Fruit fly (Drosophila melanogaster) whole organism, pupa: ENCODE data around the gene ng3.
A peak's percentile ranks its signal among the peaks of the same experiment; 100 is the strongest.

Experiments used
- CG10348 ChIP-seq: fragments of 200-800 bp; sonication (Bioruptor generic); IDR thresholded peaks from 2 replicates; pipeline ENCODE4 v1.3.6; 2022; ENCODE audit warnings: missing biosample characterization, missing genetic modification characterization
- CG12605 ChIP-seq: fragments of 200-800 bp; sonication (Bioruptor generic); IDR thresholded peaks from 2 replicates; pipeline ENCODE4 v1.3.6; 2022; ENCODE audit warnings: missing biosample characterization, missing genetic modification characterization
- CG13204 ChIP-seq: fragments of 200-800 bp; sonication (Bioruptor generic); optimal IDR thresholded peaks from 2 replicates; lab custom pipeline; 2018; ENCODE audit warnings: missing biosample characterization, mild to moderate bottlenecking, missing genetic modification characterization, moderate library complexity
- CG14655 ChIP-seq: fragments of 200-800 bp; sonication (Bioruptor generic); optimal IDR thresholded peaks from 3 replicates; lab custom pipeline; 2017; ENCODE audit warnings: mild to moderate bottlenecking, missing biosample characterization, missing genetic modification reagents, missing genetic modification characterization
- CG15710 ChIP-seq: fragments of 200-800 bp; sonication (Bioruptor generic); optimal IDR thresholded peaks from 2 replicates; lab custom pipeline; 2018; ENCODE audit warnings: missing biosample characterization, mild to moderate bottlenecking, missing genetic modification characterization, moderate library complexity
- CG17806 ChIP-seq: fragments of 200-800 bp; sonication (Bioruptor generic); optimal IDR thresholded peaks from 2 replicates; lab custom pipeline; 2018; ENCODE audit warnings: missing biosample characterization, mild to moderate bottlenecking, missing genetic modification characterization, moderate library complexity
- CG32121 ChIP-seq: fragments of 200-800 bp; sonication (Bioruptor generic); IDR thresholded peaks from 2 replicates; pipeline ENCODE4 v1.3.6; 2022; ENCODE audit warnings: missing biosample characterization, missing genetic modification characterization
- CG34367 ChIP-seq: fragments of 200-800 bp; sonication (Bioruptor generic); optimal IDR thresholded peaks from 2 replicates; lab custom pipeline; 2018; ENCODE audit warnings: missing biosample characterization, mild to moderate bottlenecking, missing genetic modification characterization
- CG4496 ChIP-seq: fragments of 200-800 bp; sonication (Bioruptor generic); IDR thresholded peaks from 3 replicates; pipeline ENCODE4 v1.3.6; 2022; ENCODE audit warnings: missing biosample characterization, missing genetic modification characterization
- CG8159 ChIP-seq: fragments of 200-800 bp; sonication (Bioruptor generic); optimal IDR thresholded peaks from 3 replicates; lab custom pipeline; 2018; ENCODE audit warnings: missing biosample characterization, mild to moderate bottlenecking, missing genetic modification characterization, moderate library complexity
- CG8301 ChIP-seq: fragments of 200-800 bp; sonication (Bioruptor generic); optimal IDR thresholded peaks from 2 replicates; lab custom pipeline; 2018; ENCODE audit warnings: missing biosample characterization, mild to moderate bottlenecking, missing genetic modification characterization
- CG9948 ChIP-seq: fragments of 200-800 bp; sonication (Bioruptor generic); optimal IDR thresholded peaks from 2 replicates; lab custom pipeline; 2018; ENCODE audit warnings: missing biosample characterization, mild to moderate bottlenecking, missing genetic modification characterization, moderate library complexity
- D1 ChIP-seq: fragments of 200-800 bp; sonication (Bioruptor generic); optimal IDR thresholded peaks from 2 replicates; lab custom pipeline; 2018; ENCODE audit warnings: missing biosample characterization, mild to moderate bottlenecking, missing genetic modification characterization, moderate library complexity
- EcR ChIP-seq: fragments of 200-800 bp; sonication (Bioruptor generic); optimal IDR thresholded peaks from 3 replicates; lab custom pipeline; 2019; ENCODE audit warnings: missing biosample characterization, missing genetic modification characterization, mild to moderate bottlenecking, moderate library complexity, missing genetic modification reagents
- Ets98B ChIP-seq: fragments of 200-800 bp; sonication (Bioruptor generic); IDR thresholded peaks from 2 replicates; pipeline ENCODE4 v1.3.6; 2022; ENCODE audit warnings: missing biosample characterization, missing genetic modification characterization
- Pif1A ChIP-seq: fragments of 200-800 bp; sonication (Bioruptor generic); optimal IDR thresholded peaks from 3 replicates; lab custom pipeline; 2016; ENCODE audit warnings: missing biosample characterization, missing genetic modification characterization
- Pif1B ChIP-seq: fragments of 200-800 bp; sonication (Bioruptor generic); optimal IDR thresholded peaks from 3 replicates; lab custom pipeline; 2016; ENCODE audit warnings: missing biosample characterization, missing genetic modification characterization
- Snoo ChIP-seq: fragments of 200-800 bp; sonication (Bioruptor generic); optimal IDR thresholded peaks from 3 replicates; lab custom pipeline; 2017; ENCODE audit warnings: missing biosample characterization, mild to moderate bottlenecking, missing genetic modification characterization, inconsistent platforms
- fd96Ca ChIP-seq: fragments of 200-800 bp; sonication (Bioruptor generic); IDR thresholded peaks from 3 replicates; pipeline ENCODE4 v1.3.6; 2022; ENCODE audit warnings: missing biosample characterization, missing genetic modification characterization
- gl ChIP-seq: fragments of 200-800 bp; sonication (Bioruptor generic); optimal IDR thresholded peaks from 2 replicates; lab custom pipeline; 2018; ENCODE audit warnings: missing biosample characterization, mild to moderate bottlenecking, missing genetic modification characterization
- rn ChIP-seq: fragments of 200-800 bp; sonication (Bioruptor generic); IDR thresholded peaks from 2 replicates; pipeline ENCODE4 v1.3.6; 2022; ENCODE audit warnings: missing biosample characterization, missing genetic modification characterization

Gene ng3

DNA sequence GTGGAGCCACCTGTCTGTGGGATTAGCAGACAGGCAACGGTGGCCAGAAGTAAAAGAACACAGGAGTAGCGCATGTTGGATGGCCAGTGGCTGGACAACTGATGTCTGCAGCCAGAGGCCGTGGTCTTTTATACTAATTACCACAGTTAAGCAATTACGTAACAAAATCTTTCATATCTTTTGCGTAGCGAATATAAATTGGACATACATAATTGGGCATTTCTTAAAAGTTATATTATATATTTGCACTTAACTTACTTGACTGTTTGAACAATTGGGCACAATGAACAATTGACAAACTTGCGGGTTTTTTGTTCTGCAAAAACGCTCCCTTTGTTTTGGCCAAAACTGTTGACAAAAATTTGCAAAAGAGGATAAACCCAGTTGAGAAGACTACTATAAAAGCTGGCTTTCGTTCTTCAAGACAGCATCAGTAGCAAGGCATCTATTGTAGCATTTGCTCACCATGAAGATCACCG lies at the start of gene ng3, which contains the start of gene ng1:
Gene ng3 (minus strand): TSS at position 101 of the 479 bp plus-strand sequence.
Gene ng1 (plus strand): TSS at position 429 of the 479 bp plus-strand sequence.
- TF ChIP-seq Snoo (tag; lab: Kevin White, UChicago), result no peak
- no peak for TF ChIP-seq Ets98B
- TF ChIP-seq CG17806 (tag; lab: Kevin White, UChicago), result no peak
- TF ChIP-seq gl, result no peak
- no peak for TF ChIP-seq CG4496
- TF ChIP-seq rn (GFP tag; lab: Robert Waterston, UW), result no peak
- TF ChIP-seq CG8301 (tag; lab: Kevin White, UChicago), result no peak
- TF ChIP-seq CG13204, result no peak
- no peak for TF ChIP-seq CG10348 (GFP tag; lab: Robert Waterston, UW)
- no peak for TF ChIP-seq CG8159 (tag; lab: Kevin White, UChicago)
- TF ChIP-seq CG9948 (tag; lab: Kevin White, UChicago), result no peak
- TF ChIP-seq fd96Ca (GFP tag; lab: Robert Waterston, UW), result no peak
- no peak for TF ChIP-seq CG34367
- TF ChIP-seq Pif1A (GFP tag; lab: Kevin White, UChicago), result no peak
- no peak for TF ChIP-seq CG14655
- no peak for TF ChIP-seq CG15710 (tag; lab: Kevin White, UChicago)
- no peak for TF ChIP-seq D1
- TF ChIP-seq Pif1B (GFP tag; lab: Kevin White, UChicago), result no peak
- TF ChIP-seq, all 21 proteins: peak for 0

DNA sequence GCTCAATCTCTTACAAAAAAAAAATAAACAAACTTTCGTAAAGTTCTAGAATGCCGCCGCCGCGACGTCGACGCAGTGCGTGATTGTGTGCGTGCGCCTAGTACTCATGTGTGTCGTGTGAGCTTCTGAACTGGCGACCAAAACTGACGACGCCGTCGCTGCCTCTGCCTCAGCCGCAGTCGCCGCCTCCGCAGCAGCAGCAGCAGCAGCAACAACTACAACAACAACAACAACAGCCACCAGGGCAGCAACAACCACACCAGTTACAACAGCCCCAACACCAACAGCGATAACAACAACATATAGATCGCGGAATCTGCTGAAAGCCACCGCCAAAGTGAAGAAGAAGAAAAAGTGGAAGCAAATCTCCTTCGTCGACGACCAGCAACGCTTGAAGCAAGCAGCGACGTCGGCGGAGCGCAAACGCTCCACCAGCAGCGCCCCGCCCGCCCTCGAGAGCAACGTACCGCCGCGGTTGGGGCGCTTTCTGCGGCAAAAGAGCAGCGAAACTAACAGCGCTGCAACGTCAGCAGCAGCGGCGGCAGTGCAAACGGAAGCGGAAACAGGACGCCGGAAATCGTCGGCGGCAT lies 49.3 kb upstream of the ng3 start:
- TF ChIP-seq CG10348 (GFP tag; lab: Robert Waterston, UW), result no peak
- peak; percentile 56 for TF ChIP-seq CG13204
- TF ChIP-seq, all 21 proteins: peak for 1

DNA sequence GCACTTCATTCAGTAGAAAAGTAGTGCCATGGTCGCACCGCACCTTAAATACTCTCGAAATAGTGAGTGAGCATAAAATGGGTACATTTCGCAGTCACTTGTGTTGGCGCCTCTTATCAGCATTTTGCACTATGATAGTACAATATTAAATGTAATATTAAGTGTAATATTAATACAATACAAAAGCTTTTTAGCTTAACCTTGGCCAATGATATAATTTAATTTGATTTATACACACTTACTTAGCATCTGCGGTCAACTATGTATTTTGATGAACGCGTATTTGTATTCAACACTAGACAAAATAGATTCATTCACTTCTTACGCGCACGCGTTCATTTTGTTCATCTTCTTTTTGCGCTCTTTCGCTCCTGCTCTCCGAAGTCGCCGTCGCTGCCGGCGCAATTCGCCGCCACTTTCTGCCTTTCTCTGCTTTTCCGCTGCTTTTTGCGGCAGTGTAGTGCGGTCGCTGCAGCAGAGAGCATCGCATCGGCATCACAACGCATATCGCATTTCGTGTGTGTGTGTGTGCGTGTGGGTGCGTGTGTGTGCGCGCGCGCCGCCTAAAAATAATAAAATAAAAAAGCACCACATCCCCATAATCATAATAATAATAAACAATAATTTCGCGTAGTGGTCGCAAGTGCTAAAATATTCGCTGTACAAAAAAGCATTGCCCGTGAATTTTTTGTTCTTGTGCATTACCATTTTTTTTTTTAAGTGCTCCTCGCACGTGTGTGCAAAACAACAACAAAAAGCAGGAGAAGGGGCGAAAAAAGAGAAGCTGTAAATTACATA lies 47.2 kb upstream of the ng3 start:
- TF ChIP-seq CG13204, result no peak
- peak; percentile 71 for TF ChIP-seq CG14655
- peak; percentile 50 for TF ChIP-seq CG8301 (tag; lab: Kevin White, UChicago)
- peak; percentile 31 for TF ChIP-seq CG15710 (tag; lab: Kevin White, UChicago)
- peak; percentile 60 for TF ChIP-seq CG17806 (tag; lab: Kevin White, UChicago)
- TF ChIP-seq Ets98B, result peak; percentile 66; the same call in 1 of the 2 replicates
- TF ChIP-seq Pif1A (GFP tag; lab: Kevin White, UChicago), result peak; percentile 45
- TF ChIP-seq Pif1B (GFP tag; lab: Kevin White, UChicago), result peak; percentile 75
- no peak for TF ChIP-seq gl
- peak; percentile 27 for TF ChIP-seq CG34367
- no peak for TF ChIP-seq EcR (GFP tag; lab: Kevin White, UChicago)
- TF ChIP-seq CG10348 (GFP tag; lab: Robert Waterston, UW), result no peak
- peak; percentile 50 for TF ChIP-seq CG8159 (tag; lab: Kevin White, UChicago)
- TF ChIP-seq CG12605, result peak; percentile 33
- peak; percentile 45 for TF ChIP-seq CG9948 (tag; lab: Kevin White, UChicago)
- peak; percentile 80 for TF ChIP-seq CG4496
- TF ChIP-seq rn (GFP tag; lab: Robert Waterston, UW), result no peak
- TF ChIP-seq CG32121 (GFP tag; lab: Robert Waterston, UW), result peak; percentile 75
- peak; percentile 67 for TF ChIP-seq D1
- TF ChIP-seq fd96Ca (GFP tag; lab: Robert Waterston, UW), result peak; percentile 80
- TF ChIP-seq Snoo (tag; lab: Kevin White, UChicago), result peak; percentile 26

DNA sequence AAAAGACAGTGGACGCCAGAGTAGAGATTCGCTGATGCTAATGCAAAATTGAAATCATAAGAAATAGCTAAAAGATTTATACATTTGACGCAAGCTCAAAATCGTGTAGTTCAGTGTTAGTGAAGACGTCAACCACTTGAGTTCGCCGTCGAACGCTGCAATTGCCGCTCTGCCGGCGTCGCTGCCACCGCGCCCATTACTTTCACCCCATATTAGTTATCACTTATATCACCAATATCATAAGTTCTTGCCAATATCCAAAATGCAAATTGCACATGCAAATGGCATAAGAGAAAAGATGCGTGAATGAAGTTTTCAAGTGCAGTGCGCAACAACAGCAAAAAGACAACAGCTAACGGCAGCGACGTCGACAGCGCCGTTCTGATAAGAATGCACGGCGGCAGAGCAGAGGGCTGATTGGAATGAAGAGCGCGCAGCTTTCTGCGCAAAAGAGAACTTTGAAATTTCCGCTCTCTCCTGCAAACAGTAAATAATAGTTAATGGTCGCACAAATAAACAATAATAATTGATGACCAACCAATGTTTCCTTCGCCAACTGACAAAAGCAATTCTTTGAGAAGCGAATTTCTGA lies 46.5 kb upstream of the ng3 start:
- no peak for TF ChIP-seq CG15710 (tag; lab: Kevin White, UChicago)

DNA sequence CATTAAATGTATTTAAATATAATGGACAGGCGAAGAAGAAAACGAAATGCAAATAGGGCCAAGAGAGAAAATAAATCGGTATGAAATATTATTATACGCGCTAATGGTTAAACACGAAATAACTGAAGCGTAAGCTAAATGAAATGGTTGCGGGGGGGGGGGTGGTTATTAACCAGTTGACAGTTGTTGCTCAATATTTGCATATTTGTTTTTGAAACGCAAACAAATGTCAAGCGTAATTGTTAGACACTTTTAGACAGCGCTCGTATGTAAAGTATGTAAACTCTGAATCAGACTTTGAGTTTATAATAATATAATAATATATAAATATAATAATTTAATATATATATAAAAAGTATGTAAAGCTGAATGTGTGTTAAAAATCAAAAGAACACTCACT lies 40.1 kb upstream of the ng3 start:
- no peak for TF ChIP-seq EcR (GFP tag; lab: Kevin White, UChicago)
- TF ChIP-seq CG9948 (tag; lab: Kevin White, UChicago), result no peak
- TF ChIP-seq CG17806 (tag; lab: Kevin White, UChicago), result no peak
- TF ChIP-seq CG13204, result no peak

DNA sequence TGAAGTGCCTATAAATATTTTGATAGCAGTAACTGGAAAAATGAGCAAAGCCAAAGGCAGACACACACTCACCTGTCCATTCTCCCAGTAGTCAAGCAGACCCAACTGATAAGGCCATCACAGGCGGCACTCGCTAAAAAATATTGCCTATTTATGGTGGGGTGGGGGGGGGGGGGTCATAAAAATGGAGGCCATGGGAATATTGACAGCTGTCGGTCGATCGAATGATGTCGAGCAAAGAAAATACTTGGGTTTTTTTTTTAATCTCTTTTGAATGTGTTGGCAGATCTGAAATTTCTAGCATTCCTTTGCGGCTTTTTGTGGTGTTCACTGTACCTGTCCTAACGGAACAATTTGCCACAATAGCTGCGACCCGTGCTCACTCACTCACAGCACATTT lies 31.7 kb upstream of the ng3 start:
- TF ChIP-seq CG4496, result no peak
- no peak for TF ChIP-seq CG13204
- no peak for TF ChIP-seq CG8301 (tag; lab: Kevin White, UChicago)
- TF ChIP-seq CG17806 (tag; lab: Kevin White, UChicago), result no peak
- TF ChIP-seq Ets98B, result no peak
- no peak for TF ChIP-seq gl
- no peak for TF ChIP-seq CG8159 (tag; lab: Kevin White, UChicago)
- no peak for TF ChIP-seq rn (GFP tag; lab: Robert Waterston, UW)
- TF ChIP-seq CG34367, result no peak
- no peak for TF ChIP-seq Pif1B (GFP tag; lab: Kevin White, UChicago)
- no peak for TF ChIP-seq CG32121 (GFP tag; lab: Robert Waterston, UW)
- TF ChIP-seq D1, result no peak
- TF ChIP-seq Pif1A (GFP tag; lab: Kevin White, UChicago), result no peak
- no peak for TF ChIP-seq CG15710 (tag; lab: Kevin White, UChicago)
- TF ChIP-seq fd96Ca (GFP tag; lab: Robert Waterston, UW), result no peak
- no peak for TF ChIP-seq CG10348 (GFP tag; lab: Robert Waterston, UW)
- TF ChIP-seq CG9948 (tag; lab: Kevin White, UChicago), result no peak
- TF ChIP-seq CG14655, result no peak
